Worm (Caenorhabditis elegans) whole organism, mixed stage, embryonic: Measurements from ENCODE around the gene let-765.

Source experiments
- nhr-237 ChIP-seq: fragments of 150-350 bp; optimal IDR thresholded peaks from 2 replicates; lab custom pipeline; 2014; ENCODE audit warnings: missing biosample characterization, missing genetic modification characterization
- tbx-8 ChIP-seq: fragments of 200-800 bp; sonication (Bioruptor generic); optimal IDR thresholded peaks from 2 replicates; lab custom pipeline; 2018; ENCODE audit warnings: mild to moderate bottlenecking, missing genetic modification characterization, moderate library complexity, missing compliant biosample characterization

DNA sequence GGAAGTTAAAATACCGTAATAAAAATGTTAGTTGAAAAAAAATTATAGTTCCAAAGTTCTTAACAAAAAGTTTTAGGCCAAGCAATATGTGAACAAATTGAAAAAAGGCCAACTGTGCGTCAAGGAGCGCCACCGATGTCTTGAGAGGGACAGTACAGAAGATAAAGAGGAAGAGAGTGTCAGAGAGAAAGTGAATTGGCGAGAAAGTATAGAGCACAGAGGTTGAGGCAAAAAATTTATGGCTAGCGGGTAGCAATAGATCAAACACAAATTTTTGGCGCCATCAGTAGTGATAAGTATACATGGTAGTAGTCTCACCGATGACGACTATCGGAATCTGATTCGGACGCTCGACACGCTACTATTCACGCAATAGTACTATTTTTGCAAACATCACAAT, 3.3 kb upstream of the let-765 start:
- TF ChIP-seq tbx-8 (GFP tag; lab: Kevin White, UChicago) (no peak), nhr-237 (tag; lab: Kevin White, UChicago) (no peak)
